Worm (Caenorhabditis elegans): ENCODE results near the gene bath-2.

ce11 chrII:1949119-1949518, 26.6 kb upstream of the bath-2 start:
- TF ChIP-seq snpc-4 (GFP tag; optimal IDR thresholded peaks at IDR 0.05) (no peak), snpc-4 (tag; optimal IDR thresholded peaks at IDR 0.05) (no peak), egl-18 (GFP tag; IDR thresholded peaks at IDR 0.05) (no peak), Y53F4B.3 (GFP tag; IDR thresholded peaks at IDR 0.05) (no peak), ama-1 (optimal IDR thresholded peaks at IDR 0.05) (no peak), ama-1 (GFP tag; optimal IDR thresholded peaks at IDR 0.05) (no peak), snpc-1.3 (tag; optimal IDR thresholded peaks at IDR 0.05; ENCODE audit: insufficient read depth) (no peak), him-1 (tag; optimal IDR thresholded peaks at IDR 0.05) (no peak), athp-1 (tag; optimal IDR thresholded peaks at IDR 0.05) (no peak), Y79H2A.3 (GFP tag; conservative IDR thresholded peaks at IDR 0.05) (no peak), somi-1 (GFP tag; optimal IDR thresholded peaks at IDR 0.05) (no peak), ets-4 (GFP tag; optimal IDR thresholded peaks at IDR 0.05) (no peak), bed-1 (GFP tag; IDR thresholded peaks at IDR 0.05) (no peak), F22D6.2 (tag; optimal IDR thresholded peaks at IDR 0.05) (no peak), C17E4.6 (GFP tag; IDR thresholded peaks at IDR 0.05) (no peak), madf-6 (GFP tag; IDR thresholded peaks at IDR 0.05) (no peak)

Measured in whole organism, young adult.